Worm (Caenorhabditis elegans): ENCODE data around the gene cls-1.

cls-1 gene

DNA sequence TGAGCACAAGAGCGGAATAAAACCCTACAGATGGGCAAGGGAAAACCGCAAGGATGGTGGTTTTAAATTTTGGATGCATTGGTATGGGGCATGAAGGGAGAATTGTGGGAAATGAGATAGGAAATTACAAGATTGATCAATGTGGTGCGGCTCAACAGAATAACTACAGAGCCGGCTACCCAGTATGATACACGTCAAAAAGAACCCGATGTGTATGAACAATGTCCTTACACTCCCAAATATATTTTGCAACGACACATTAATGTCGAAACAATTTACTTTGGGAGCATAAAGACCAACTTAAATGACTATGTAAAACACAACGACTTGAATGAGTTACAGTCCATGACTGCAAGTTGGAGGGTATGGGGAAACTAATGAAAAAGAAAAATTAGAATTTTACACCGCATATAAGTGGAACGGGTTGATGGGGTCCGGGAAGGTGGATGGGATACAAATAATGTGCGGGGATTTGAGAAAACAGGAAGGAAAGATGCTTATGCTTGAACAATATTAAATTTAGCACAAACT, 12.3 kb upstream of the cls-1 start:
- TF ChIP-seq dao-5 (tag; optimal IDR thresholded peaks at IDR 0.05) (peak; percentile 30), him-1 (tag; optimal IDR thresholded peaks at IDR 0.05) (no peak)

DNA sequence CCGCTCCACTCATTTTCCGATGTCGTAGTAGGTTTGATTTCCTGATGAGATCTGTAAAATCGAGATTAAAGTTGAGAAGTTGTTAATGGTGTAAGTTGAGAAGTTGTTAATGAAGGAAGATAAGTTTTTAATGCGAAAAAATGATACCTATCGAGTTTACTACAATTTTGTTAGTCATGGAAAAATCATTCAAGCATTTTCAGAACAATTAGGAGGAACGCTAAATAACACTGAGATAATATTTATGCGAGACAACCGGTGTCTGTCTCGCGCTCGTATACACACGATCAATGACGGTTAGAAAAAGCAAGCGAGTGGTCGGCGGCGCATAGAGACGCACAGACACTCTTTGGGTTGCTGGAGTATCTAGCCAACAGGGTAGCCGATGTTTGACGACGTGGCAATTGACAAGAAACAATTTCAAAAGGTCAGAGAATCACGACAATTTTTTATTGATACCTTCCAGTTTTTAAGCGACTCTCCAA, 10.2 kb upstream of the cls-1 start, which contains the start of gene cgh-1:
TSS of gene cgh-1 (minus strand) at position 51 of the 485 bp plus-strand sequence.
- TF ChIP-seq him-1 (tag; optimal IDR thresholded peaks at IDR 0.05) = no peak
- TF ChIP-seq dao-5 (tag; optimal IDR thresholded peaks at IDR 0.05) = no peak
- no peak for TF ChIP-seq W03F9.2 (tag; optimal IDR thresholded peaks at IDR 0.05)

DNA sequence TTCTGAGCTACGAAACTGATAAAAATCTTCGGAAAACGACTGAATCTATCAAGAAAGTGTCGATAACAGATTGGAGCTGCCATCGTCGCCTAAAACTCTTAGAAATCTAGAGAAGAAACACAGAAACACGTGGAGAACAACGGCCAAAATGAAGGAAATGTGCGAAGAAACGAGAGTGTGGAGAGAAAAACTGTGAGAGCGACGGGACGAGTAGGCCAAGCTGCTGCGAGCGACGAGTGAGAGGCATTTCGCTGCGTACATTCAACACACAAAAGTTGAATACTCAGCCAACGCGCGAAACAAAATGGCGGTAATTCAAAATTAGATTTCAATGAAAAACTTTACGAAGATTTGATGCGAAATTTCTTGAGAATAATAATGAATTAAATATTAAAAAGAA, 9.6 kb upstream of the cls-1 start:
- no peak for TF ChIP-seq him-1 (tag; optimal IDR thresholded peaks at IDR 0.05)
- peak; percentile 86 for TF ChIP-seq W03F9.2 (tag; optimal IDR thresholded peaks at IDR 0.05)

DNA sequence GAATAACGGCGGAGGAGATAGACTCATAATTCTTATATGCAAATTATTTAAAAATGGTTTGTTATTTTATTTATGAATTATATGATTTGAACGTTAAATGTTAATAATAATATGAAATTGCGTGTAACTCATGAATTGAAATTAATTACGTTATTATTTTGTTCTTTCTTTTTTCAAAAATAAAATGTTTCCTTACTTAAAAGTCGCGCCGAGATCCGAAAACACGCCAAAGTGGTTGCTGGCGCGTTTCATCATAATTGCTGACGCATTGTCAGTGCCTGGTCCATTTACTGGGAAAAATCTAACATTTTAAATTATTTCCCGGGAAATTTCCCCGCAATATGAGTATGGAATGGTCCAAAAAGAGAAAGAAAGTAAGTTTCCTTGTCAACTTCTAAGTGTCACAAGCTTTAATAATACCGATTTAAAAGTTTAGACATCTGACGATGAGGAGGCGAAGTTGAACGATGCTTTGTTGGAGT, 8.5 kb upstream of the cls-1 start, which contains the start of the genes C07H6.9 and sap-140:
TSS of gene C07H6.9 (minus strand) at position 51 of the 482 bp plus-strand sequence.
TSS of gene sap-140 (plus strand) at position 318 of the 482 bp plus-strand sequence.
- TF ChIP-seq dao-5 (tag; optimal IDR thresholded peaks at IDR 0.05) (no peak), him-1 (tag; optimal IDR thresholded peaks at IDR 0.05) (peak; percentile 24), W03F9.2 (tag; optimal IDR thresholded peaks at IDR 0.05) (peak; percentile 83)

DNA sequence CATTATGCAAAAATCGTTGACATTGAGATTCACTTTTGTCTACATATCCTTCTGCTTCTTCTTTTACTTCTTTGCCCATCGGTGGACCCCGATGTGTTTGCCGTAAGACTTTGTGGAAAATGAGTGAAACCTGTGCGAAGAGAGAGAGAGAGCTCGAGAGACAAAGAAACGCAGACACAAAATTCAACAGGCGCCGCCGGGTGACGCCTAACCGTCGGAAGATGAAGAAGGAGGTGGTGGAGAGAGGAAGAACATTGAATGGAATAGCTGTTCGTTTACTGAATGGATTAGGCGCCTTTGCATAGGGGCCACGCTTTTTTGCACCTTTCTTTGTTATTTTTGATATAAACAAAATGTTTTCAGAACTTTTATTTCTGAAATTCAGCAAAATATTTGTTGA, 995 bp upstream of the cls-1 start:
- TF ChIP-seq W03F9.2 (tag; optimal IDR thresholded peaks at IDR 0.05) = no peak
- no peak for TF ChIP-seq him-1 (tag; optimal IDR thresholded peaks at IDR 0.05)
- no peak for TF ChIP-seq dao-5 (tag; optimal IDR thresholded peaks at IDR 0.05)

DNA sequence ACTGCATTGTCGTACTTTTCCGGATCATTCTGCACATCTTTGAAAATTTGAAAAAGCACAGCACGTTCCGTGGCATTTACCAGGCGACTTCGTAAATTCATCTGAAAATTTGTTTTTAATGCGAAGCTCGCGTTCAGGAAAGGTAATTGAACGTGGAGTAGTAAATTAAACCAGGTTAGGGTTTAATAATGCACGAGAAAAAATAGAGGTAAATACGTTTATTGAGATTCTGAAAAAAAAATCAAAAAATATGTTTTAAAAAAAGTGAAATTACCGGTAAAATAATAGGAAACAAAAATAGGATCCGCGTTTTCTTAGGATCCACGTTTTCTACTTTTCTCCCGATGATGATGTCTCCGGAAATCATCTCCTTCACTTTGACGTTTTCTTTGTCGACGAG, 10.4 kb downstream of the cls-1 start, which contains the start of gene clk-2:
TSS of gene clk-2 (minus strand) at position 101 of the 400 bp plus-strand sequence.
- TF ChIP-seq dao-5 (tag; optimal IDR thresholded peaks at IDR 0.05) (no peak), W03F9.2 (tag; optimal IDR thresholded peaks at IDR 0.05) (no peak), him-1 (tag; optimal IDR thresholded peaks at IDR 0.05) (no peak)

DNA sequence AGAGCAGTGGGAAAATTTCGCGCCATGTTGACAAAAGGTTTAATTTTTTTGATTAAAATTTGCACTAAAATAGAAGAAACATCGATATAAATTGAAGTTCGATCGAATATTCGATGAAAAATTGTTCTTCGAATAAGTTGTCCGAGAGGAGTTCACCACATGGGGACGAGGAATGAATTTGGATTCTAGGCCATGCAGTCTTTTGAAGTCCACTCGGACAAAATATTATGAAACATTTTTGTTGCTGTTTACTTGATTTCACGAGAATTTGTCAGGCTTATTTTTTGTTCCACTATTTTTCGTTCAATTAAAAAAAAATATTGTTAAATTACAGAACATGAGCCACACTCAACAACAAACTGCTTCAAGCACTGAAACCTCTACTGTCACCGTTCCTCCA, 12.7 kb downstream of the cls-1 start, which contains the start of the genes cux-7 and C07H6.2:
TSS of gene cux-7 (minus strand) at position 174 of the 400 bp plus-strand sequence.
TSS of gene C07H6.2 (plus strand) at position 338 of the 400 bp plus-strand sequence.
- TF ChIP-seq him-1 (tag; optimal IDR thresholded peaks at IDR 0.05) (peak; percentile 93), W03F9.2 (tag; optimal IDR thresholded peaks at IDR 0.05) (no peak), dao-5 (tag; optimal IDR thresholded peaks at IDR 0.05) (peak; percentile 24)

DNA sequence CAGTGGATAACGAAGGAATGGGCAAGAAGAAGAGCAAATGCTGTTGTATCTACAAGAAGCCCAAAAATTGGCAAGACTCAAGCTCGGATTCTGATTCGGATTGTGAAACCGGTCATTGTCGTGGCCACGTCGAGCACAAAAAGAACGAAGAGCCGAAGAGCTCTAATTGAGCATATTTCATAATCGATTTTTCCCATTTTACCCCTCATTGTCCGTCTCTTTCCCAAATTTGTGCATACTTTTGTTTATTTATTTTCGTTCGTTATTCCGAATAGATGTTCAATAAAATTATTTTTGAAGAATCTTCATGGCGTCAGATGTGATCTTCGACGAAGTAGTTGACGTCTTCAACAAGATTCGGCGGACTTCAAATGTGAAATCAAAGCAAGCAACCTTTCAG, 13.2 kb downstream of the cls-1 start, which contains the start of gene lig-4:
TSS of gene lig-4 (plus strand) at position 301 of the 400 bp plus-strand sequence.
- no peak for TF ChIP-seq dao-5 (tag; optimal IDR thresholded peaks at IDR 0.05)
- no peak for TF ChIP-seq W03F9.2 (tag; optimal IDR thresholded peaks at IDR 0.05)
- TF ChIP-seq him-1 (tag; optimal IDR thresholded peaks at IDR 0.05) = no peak

DNA sequence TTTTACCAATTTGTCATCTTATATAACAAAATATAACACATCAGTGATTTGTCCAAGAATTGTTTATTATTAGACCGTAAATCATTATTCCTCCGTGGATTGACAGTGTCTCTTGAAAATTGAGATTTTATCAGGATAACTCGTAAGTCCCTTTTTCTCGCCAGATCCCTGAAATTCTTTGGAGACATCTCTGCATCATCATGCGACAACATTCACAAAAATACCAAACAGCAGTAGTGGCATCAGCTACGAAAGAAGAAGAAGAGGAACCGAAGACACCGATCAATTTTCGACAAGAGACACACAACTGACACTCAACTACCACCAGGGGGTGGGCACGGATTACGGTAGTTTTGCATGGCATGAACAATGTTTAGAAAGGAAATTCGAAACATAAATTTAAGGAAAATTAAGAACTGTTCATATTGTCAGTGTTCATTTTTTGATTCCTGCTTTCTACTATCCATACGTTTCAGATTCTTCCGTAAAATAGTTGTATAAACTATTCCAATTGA, 16.9 kb downstream of the cls-1 start:
- TF ChIP-seq dao-5 (tag; optimal IDR thresholded peaks at IDR 0.05) = no peak
- no peak for TF ChIP-seq W03F9.2 (tag; optimal IDR thresholded peaks at IDR 0.05)
- no peak for TF ChIP-seq him-1 (tag; optimal IDR thresholded peaks at IDR 0.05)

DNA sequence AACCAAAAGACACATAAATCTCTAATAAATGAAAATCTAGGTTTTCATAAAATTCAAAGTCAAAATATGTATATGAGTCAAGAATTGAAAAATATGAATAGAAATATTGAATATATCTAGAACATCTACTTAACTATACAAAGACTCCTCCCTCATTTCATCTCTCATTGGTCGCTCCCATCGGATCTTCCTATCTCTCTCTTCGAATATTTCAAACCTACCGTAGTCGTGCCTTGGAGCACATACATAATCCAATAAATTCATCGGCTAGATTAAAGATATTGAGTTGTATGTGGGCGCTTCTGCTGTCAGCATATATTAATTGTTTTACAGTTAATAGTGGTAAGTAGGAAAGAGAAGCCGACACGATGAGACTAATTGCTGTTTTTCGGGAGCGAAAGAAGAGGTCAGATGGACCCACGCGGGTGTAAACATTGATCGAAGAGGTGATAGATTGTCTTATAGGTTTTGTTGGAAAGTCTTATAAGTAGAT, 19.0 kb downstream of the cls-1 start:
- TF ChIP-seq dao-5 (tag; optimal IDR thresholded peaks at IDR 0.05) (no peak), W03F9.2 (tag; optimal IDR thresholded peaks at IDR 0.05) (no peak), him-1 (tag; optimal IDR thresholded peaks at IDR 0.05) (no peak)

DNA sequence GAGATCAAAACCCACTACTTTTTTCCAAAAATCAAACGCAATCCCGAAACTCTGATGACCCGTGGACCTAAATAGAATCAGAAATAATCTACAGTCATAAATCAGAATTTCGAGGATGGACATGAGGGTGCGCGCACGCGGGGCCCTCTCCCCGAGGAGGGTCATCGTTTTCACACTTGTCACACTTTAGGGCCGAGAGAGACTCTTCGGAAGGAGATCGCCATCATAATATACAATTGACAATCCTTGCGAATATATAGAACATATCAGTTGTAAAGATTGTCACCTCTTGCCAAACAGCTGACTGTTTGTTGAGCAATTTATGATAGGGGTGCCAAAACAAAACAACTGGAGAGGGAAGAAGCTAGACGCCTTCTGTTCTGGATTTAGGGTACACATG, 22.1 kb downstream of the cls-1 start:
- TF ChIP-seq dao-5 (tag; optimal IDR thresholded peaks at IDR 0.05) (no peak), W03F9.2 (tag; optimal IDR thresholded peaks at IDR 0.05) (no peak), him-1 (tag; optimal IDR thresholded peaks at IDR 0.05) (no peak)

DNA sequence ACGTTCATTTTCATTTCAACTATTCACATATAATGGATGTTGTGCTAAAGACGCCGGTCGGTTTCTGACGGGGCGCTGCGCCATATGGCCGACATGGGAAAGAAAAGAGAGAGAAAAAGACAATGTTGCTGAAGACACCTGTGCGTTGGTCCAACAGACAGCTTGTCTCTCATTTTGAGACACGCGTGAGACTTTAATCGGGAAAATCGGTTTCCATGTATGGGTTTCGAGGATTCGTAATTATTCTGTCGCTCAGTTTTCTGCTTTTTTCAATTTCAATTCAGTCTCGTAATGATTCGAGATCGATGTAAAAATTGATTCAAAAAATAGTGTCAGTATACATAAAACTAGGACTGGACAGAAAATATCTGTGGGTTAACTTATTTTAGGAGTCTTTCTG, 22.9 kb downstream of the cls-1 start:
- TF ChIP-seq dao-5 (tag; optimal IDR thresholded peaks at IDR 0.05) (no peak), W03F9.2 (tag; optimal IDR thresholded peaks at IDR 0.05) (no peak), him-1 (tag; optimal IDR thresholded peaks at IDR 0.05) (no peak)

DNA sequence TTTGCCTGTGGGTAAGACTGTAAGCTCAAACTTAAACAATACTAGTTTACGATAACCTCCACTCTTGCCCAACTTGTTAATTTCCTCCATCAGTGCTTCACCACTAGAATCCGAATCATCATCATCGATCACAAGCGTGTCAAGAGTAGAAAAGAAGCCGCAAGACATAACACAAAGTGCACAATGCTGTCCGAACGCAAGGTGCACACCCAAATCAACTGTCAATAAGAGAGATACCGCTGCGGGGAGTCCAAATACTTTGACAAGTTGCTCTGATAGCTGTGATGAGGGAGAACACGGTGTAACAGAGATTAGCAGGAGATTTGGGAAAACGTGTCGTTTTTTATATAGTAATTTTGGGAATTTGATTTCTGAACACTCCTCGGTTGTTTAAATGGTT, 23.4 kb downstream of the cls-1 start:
- TF ChIP-seq W03F9.2 (tag; optimal IDR thresholded peaks at IDR 0.05) = no peak
- TF ChIP-seq him-1 (tag; optimal IDR thresholded peaks at IDR 0.05) = no peak
- no peak for TF ChIP-seq dao-5 (tag; optimal IDR thresholded peaks at IDR 0.05)

DNA sequence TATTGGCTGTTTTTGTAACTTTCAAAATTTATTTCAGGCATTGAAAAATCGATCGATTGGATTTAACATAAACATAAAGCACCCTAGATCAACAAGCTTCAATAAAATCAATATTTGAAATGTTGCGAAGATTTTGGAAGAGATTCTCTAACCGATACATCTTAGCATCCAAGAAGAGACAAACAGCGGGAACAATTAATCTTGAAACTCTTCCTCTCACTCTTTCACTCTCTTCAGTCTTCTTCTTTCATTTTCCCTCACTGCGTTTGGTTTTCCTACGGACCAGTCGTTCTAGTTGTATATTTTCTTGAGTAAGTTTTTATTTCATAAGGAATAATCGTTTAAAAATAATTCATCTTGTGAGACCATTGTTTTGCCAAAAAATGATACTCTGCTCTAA, 25.0 kb downstream of the cls-1 start:
- TF ChIP-seq dao-5 (tag; optimal IDR thresholded peaks at IDR 0.05) (no peak), W03F9.2 (tag; optimal IDR thresholded peaks at IDR 0.05) (no peak), him-1 (tag; optimal IDR thresholded peaks at IDR 0.05) (no peak)

Data from whole organism, L4/young adult.